Worm (Caenorhabditis elegans) whole organism, mixed stage, embryonic: ENCODE results near the gene B0361.4.
A peak's percentile ranks its signal among the peaks of the same experiment; 100 is the strongest.

ENCODE experiments used
- M03D4.4 ChIP-seq: sonication (generic microtip); optimal IDR thresholded peaks from 2 replicates; lab custom pipeline; 2017; ENCODE audit warnings: mild to moderate bottlenecking, missing genetic modification characterization, missing compliant biosample characterization
- bed-3 ChIP-seq: fragments of 200-800 bp; sonication (Bioruptor generic); optimal IDR thresholded peaks from 3 replicates; lab custom pipeline; 2018; ENCODE audit warnings: mild to moderate bottlenecking, missing genetic modification characterization, moderate library complexity, missing compliant biosample characterization
- blmp-1 ChIP-seq: fragments of 150-350 bp; optimal IDR thresholded peaks from 2 replicates; lab custom pipeline; 2014; ENCODE audit warnings: missing biosample characterization, missing genetic modification characterization
- ceh-39 ChIP-seq: fragments of 150-350 bp; optimal IDR thresholded peaks from 2 replicates; lab custom pipeline; 2014; ENCODE audit warnings: missing biosample characterization, missing genetic modification characterization
- ceh-43 ChIP-seq: fragments of 200-800 bp; sonication (Bioruptor generic); optimal IDR thresholded peaks from 2 replicates; lab custom pipeline; 2018; ENCODE audit warnings: mild to moderate bottlenecking, missing genetic modification characterization, moderate library complexity, missing compliant biosample characterization
- ceh-83 ChIP-seq: fragments of 200-800 bp; sonication (Bioruptor generic); optimal IDR thresholded peaks from 2 replicates; lab custom pipeline; 2018; ENCODE audit warnings: mild to moderate bottlenecking, missing genetic modification characterization, missing compliant biosample characterization
- ces-1 ChIP-seq: fragments of 150-350 bp; optimal IDR thresholded peaks from 2 replicates; lab custom pipeline; 2014; ENCODE audit warnings: missing biosample characterization, missing genetic modification reagents, missing genetic modification characterization
- cnd-1 ChIP-seq: fragments of 200-800 bp; sonication (Bioruptor generic); optimal IDR thresholded peaks from 2 replicates; lab custom pipeline; 2018; ENCODE audit warnings: mild to moderate bottlenecking, missing genetic modification characterization, missing compliant biosample characterization
- drap-1 ChIP-seq: fragments of 200-800 bp; sonication (Bioruptor generic); optimal IDR thresholded peaks from 3 replicates; lab custom pipeline; 2018; ENCODE audit warnings: mild to moderate bottlenecking, missing genetic modification characterization, missing compliant biosample characterization
- elt-1 ChIP-seq: sonication (generic microtip); optimal IDR thresholded peaks from 2 replicates; lab custom pipeline; 2017; ENCODE audit warnings: missing genetic modification characterization, mild to moderate bottlenecking, missing compliant biosample characterization, antibody characterized with exemption, moderate library complexity, borderline replicate concordance; ENCODE audit not compliant: insufficient read depth
- elt-3 ChIP-seq: fragments of 150-350 bp; optimal IDR thresholded peaks from 2 replicates; lab custom pipeline; 2014; ENCODE audit warnings: missing biosample characterization, missing genetic modification characterization
- flh-1 ChIP-seq: fragments of 200-800 bp; sonication (Bioruptor generic); optimal IDR thresholded peaks from 2 replicates; lab custom pipeline; 2018; ENCODE audit warnings: mild to moderate bottlenecking, missing genetic modification characterization, moderate library complexity, missing compliant biosample characterization
- ham-2 ChIP-seq: fragments of 200-800 bp; sonication (Bioruptor generic); optimal IDR thresholded peaks from 2 replicates; lab custom pipeline; 2018; ENCODE audit warnings: mild to moderate bottlenecking, missing genetic modification characterization, missing compliant biosample characterization
- hlh-1 ChIP-seq: fragments of 150-350 bp; optimal IDR thresholded peaks from 2 replicates; lab custom pipeline; 2014; ENCODE audit warnings: missing biosample characterization, missing genetic modification reagents, missing genetic modification characterization
- lin-13 ChIP-seq: fragments of 150-350 bp; optimal IDR thresholded peaks from 2 replicates; lab custom pipeline; 2014; ENCODE audit warnings: missing biosample characterization, missing genetic modification characterization
- lin-32 ChIP-seq: fragments of 200-800 bp; sonication (Bioruptor generic); optimal IDR thresholded peaks from 2 replicates; lab custom pipeline; 2018; ENCODE audit warnings: mild to moderate bottlenecking, missing genetic modification characterization, missing compliant biosample characterization
- lsy-2 ChIP-seq: fragments of 150-350 bp; optimal IDR thresholded peaks from 2 replicates; lab custom pipeline; 2014; ENCODE audit warnings: missing biosample characterization, missing genetic modification characterization
- mab-5 ChIP-seq: fragments of 150-350 bp; optimal IDR thresholded peaks from 2 replicates; lab custom pipeline; 2014; ENCODE audit warnings: missing biosample characterization, missing genetic modification characterization
- mep-1 ChIP-seq: fragments of 150-350 bp; optimal IDR thresholded peaks from 2 replicates; lab custom pipeline; 2017; ENCODE audit warnings: missing biosample characterization, missing genetic modification reagents, missing genetic modification characterization, inconsistent platforms
- mls-2 ChIP-seq: sonication (generic microtip); optimal IDR thresholded peaks from 2 replicates; lab custom pipeline; 2016; ENCODE audit warnings: mild to moderate bottlenecking, missing genetic modification characterization, moderate library complexity, missing compliant biosample characterization
- nhr-12 ChIP-seq: fragments of 150-350 bp; optimal IDR thresholded peaks from 2 replicates; lab custom pipeline; 2014; ENCODE audit warnings: missing biosample characterization, missing genetic modification characterization
- nhr-2 ChIP-seq: fragments of 150-350 bp; optimal IDR thresholded peaks from 2 replicates; lab custom pipeline; 2014; ENCODE audit warnings: missing biosample characterization, missing genetic modification characterization
- nhr-237 ChIP-seq: fragments of 150-350 bp; optimal IDR thresholded peaks from 2 replicates; lab custom pipeline; 2014; ENCODE audit warnings: missing biosample characterization, missing genetic modification characterization
- nhr-28 ChIP-seq: fragments of 150-350 bp; optimal IDR thresholded peaks from 2 replicates; lab custom pipeline; 2014; ENCODE audit warnings: missing biosample characterization, missing genetic modification characterization
- nhr-76 ChIP-seq: sonication (generic microtip); optimal IDR thresholded peaks from 2 replicates; lab custom pipeline; 2017; ENCODE audit warnings: missing biosample characterization, missing genetic modification characterization
- pha-4 ChIP-seq: fragments of 150-350 bp; optimal IDR thresholded peaks from 2 replicates; lab custom pipeline; 2018; ENCODE audit warnings: missing biosample characterization, missing genetic modification reagents, missing genetic modification characterization
- sem-2 ChIP-seq: fragments of 200-800 bp; sonication (Bioruptor generic); optimal IDR thresholded peaks from 2 replicates; lab custom pipeline; 2018; ENCODE audit warnings: mild to moderate bottlenecking, missing genetic modification characterization, missing compliant biosample characterization
- snpc-4 ChIP-seq: fragments of 150-350 bp; optimal IDR thresholded peaks from 2 replicates; lab custom pipeline; 2014; ENCODE audit warnings: missing biosample characterization, missing genetic modification characterization
- sptf-1 ChIP-seq: sonication (generic microtip); optimal IDR thresholded peaks from 2 replicates; lab custom pipeline; 2017; ENCODE audit warnings: mild to moderate bottlenecking, missing genetic modification characterization, moderate library complexity, missing compliant biosample characterization
- tbx-8 ChIP-seq: fragments of 200-800 bp; sonication (Bioruptor generic); optimal IDR thresholded peaks from 2 replicates; lab custom pipeline; 2018; ENCODE audit warnings: mild to moderate bottlenecking, missing genetic modification characterization, moderate library complexity, missing compliant biosample characterization
- unc-120 ChIP-seq: sonication (generic microtip); optimal IDR thresholded peaks from 2 replicates; lab custom pipeline; 2017; ENCODE audit warnings: missing genetic modification characterization, missing compliant biosample characterization; ENCODE audit not compliant: poor library complexity, severe bottlenecking
- unc-39 ChIP-seq: fragments of 150-350 bp; optimal IDR thresholded peaks from 2 replicates; lab custom pipeline; 2014; ENCODE audit warnings: missing biosample characterization, missing genetic modification characterization
- unc-62 ChIP-seq: fragments of 150-350 bp; optimal IDR thresholded peaks from 2 replicates; lab custom pipeline; 2014; ENCODE audit warnings: missing biosample characterization, missing genetic modification reagents, missing genetic modification characterization
- zip-8 ChIP-seq: fragments of 150-350 bp; optimal IDR thresholded peaks from 2 replicates; lab custom pipeline; 2014; ENCODE audit warnings: missing biosample characterization, missing genetic modification characterization
- ztf-11 ChIP-seq: fragments of 150-350 bp; optimal IDR thresholded peaks from 2 replicates; lab custom pipeline; 2014; ENCODE audit warnings: missing biosample characterization, missing genetic modification characterization

B0361.4 gene

ce11 chrIII:7247740-7248139 lies 11.1 kb upstream of the B0361.4 start, which contains the start of gene zmp-6:
TSS of gene zmp-6 (minus strand) at chrIII:7247840.
- TF ChIP-seq nhr-2 (tag; lab: Kevin White, UChicago) (no peak), blmp-1 (tag; lab: Kevin White, UChicago) (no peak), mep-1 (tag; lab: Kevin White, UChicago) (no peak), M03D4.4 (tag; lab: Kevin White, UChicago) (no peak), snpc-4 (tag; lab: Kevin White, UChicago) (no peak), zip-8 (tag; lab: Kevin White, UChicago) (no peak), mab-5 (tag; lab: Kevin White, UChicago) (no peak), unc-39 (tag; lab: Kevin White, UChicago) (no peak), elt-1 (tag; lab: Kevin White, UChicago) (no peak), nhr-12 (tag; lab: Kevin White, UChicago) (no peak)

- peak; percentile 81 for TF ChIP-seq ces-1
- TF ChIP-seq nhr-76 (tag; lab: Kevin White, UChicago), result no peak
Observed at ce11 chrIII:7253669-7254068, 5.1 kb upstream of the B0361.4 start.

ce11 chrIII:7262592-7262991 lies 3.8 kb downstream of the B0361.4 start:
- TF ChIP-seq mep-1 (tag; lab: Kevin White, UChicago) (no peak), ces-1 (peak; percentile 34)

ce11 chrIII:7263028-7263427 lies 4.2 kb downstream of the B0361.4 start:
- TF ChIP-seq nhr-12 (tag; lab: Kevin White, UChicago) (no peak), ceh-43 (GFP tag; lab: Kevin White, UChicago) (no peak), elt-1 (tag; lab: Kevin White, UChicago) (no peak)
- TF ChIP-seq, all 35 proteins: peak for 0

ce11 chrIII:7271083-7271482 lies 12.3 kb downstream of the B0361.4 start:
- no peak for TF ChIP-seq ceh-83 (GFP tag; lab: Kevin White, UChicago)
- no peak for TF ChIP-seq pha-4 (tag; lab: Kevin White, UChicago)
- no peak for TF ChIP-seq lin-32 (GFP tag; lab: Kevin White, UChicago)
- TF ChIP-seq sem-2 (GFP tag; lab: Kevin White, UChicago), result no peak
- no peak for TF ChIP-seq unc-39 (tag; lab: Kevin White, UChicago)
- TF ChIP-seq tbx-8, result no peak
- no peak for TF ChIP-seq nhr-237 (tag; lab: Kevin White, UChicago)
- TF ChIP-seq nhr-28 (tag; lab: Kevin White, UChicago), result no peak
- TF ChIP-seq bed-3, result no peak

- TF ChIP-seq zip-8 (tag; lab: Kevin White, UChicago) (no peak), elt-1 (tag; lab: Kevin White, UChicago) (no peak), mls-2 (tag; lab: Kevin White, UChicago) (peak; percentile 75), ces-1 (peak; percentile 34), nhr-2 (tag; lab: Kevin White, UChicago) (no peak), unc-120 (tag; lab: Kevin White, UChicago) (peak; percentile 46), nhr-76 (tag; lab: Kevin White, UChicago) (no peak), drap-1 (GFP tag; lab: Kevin White, UChicago) (no peak), M03D4.4 (tag; lab: Kevin White, UChicago) (peak; percentile 64), flh-1 (GFP tag; lab: Kevin White, UChicago) (no peak), unc-39 (tag; lab: Kevin White, UChicago) (no peak), blmp-1 (tag; lab: Kevin White, UChicago) (no peak), unc-62 (no peak), sem-2 (GFP tag; lab: Kevin White, UChicago) (no peak), ceh-83 (GFP tag; lab: Kevin White, UChicago) (peak; percentile 6), ham-2 (no peak), mep-1 (tag; lab: Kevin White, UChicago) (peak; percentile 33), ceh-43 (GFP tag; lab: Kevin White, UChicago) (peak; percentile 64), nhr-28 (tag; lab: Kevin White, UChicago) (no peak), tbx-8 (no peak), lsy-2 (peak; percentile 16), hlh-1 (tag; lab: Kevin White, UChicago) (no peak), snpc-4 (tag; lab: Kevin White, UChicago) (no peak), mab-5 (tag; lab: Kevin White, UChicago) (no peak), nhr-237 (tag; lab: Kevin White, UChicago) (no peak), bed-3 (no peak), ztf-11 (no peak), pha-4 (tag; lab: Kevin White, UChicago) (peak; percentile 9), lin-32 (GFP tag; lab: Kevin White, UChicago) (no peak), sptf-1 (peak; percentile 37), lin-13 (tag; lab: Kevin White, UChicago) (peak; percentile 36), cnd-1 (tag; lab: Kevin White, UChicago) (peak; percentile 11), elt-3 (tag; lab: Kevin White, UChicago) (no peak), nhr-12 (tag; lab: Kevin White, UChicago) (no peak), ceh-39 (tag; lab: Kevin White, UChicago) (no peak)
Observed at ce11 chrIII:7272088-7272487, 13.3 kb downstream of the B0361.4 start.
